Worm (Caenorhabditis elegans) whole organism, L1 larva: Measurements from ENCODE around the gene fbl-1.

Source experiments
- C16A3.4 ChIP-seq: fragments of 150-350 bp; optimal IDR thresholded peaks from 2 replicates; lab custom pipeline; 2014; ENCODE audit warnings: missing biosample characterization, missing genetic modification characterization
- C34B4.2 ChIP-seq: sonication (generic microtip); optimal IDR thresholded peaks from 2 replicates; lab custom pipeline; 2017; ENCODE audit warnings: mild to moderate bottlenecking, missing genetic modification characterization, missing compliant biosample characterization
- F16B12.6 ChIP-seq: fragments of 150-350 bp; optimal IDR thresholded peaks from 2 replicates; lab custom pipeline; 2014; ENCODE audit warnings: missing biosample characterization, missing genetic modification characterization
- alr-1 ChIP-seq: fragments of 200-800 bp; sonication (Bioruptor generic); optimal IDR thresholded peaks from 2 replicates; lab custom pipeline; 2018; ENCODE audit warnings: borderline replicate concordance, mild to moderate bottlenecking, missing genetic modification characterization, missing compliant biosample characterization
- aly-2 ChIP-seq: fragments of 150-350 bp; optimal IDR thresholded peaks from 2 replicates; lab custom pipeline; 2014; ENCODE audit warnings: missing biosample characterization, missing genetic modification characterization
- ama-1 ChIP-seq: fragments of 150-350 bp; optimal IDR thresholded peaks from 2 replicates; lab custom pipeline; 2014
- ceh-63 ChIP-seq: fragments of 200-800 bp; sonication (Bioruptor generic); optimal IDR thresholded peaks from 2 replicates; lab custom pipeline; 2018; ENCODE audit warnings: mild to moderate bottlenecking, missing genetic modification characterization, missing compliant biosample characterization
- ceh-8 ChIP-seq: fragments of 200-800 bp; sonication (Bioruptor generic); optimal IDR thresholded peaks from 2 replicates; lab custom pipeline; 2018; ENCODE audit warnings: mild to moderate bottlenecking, missing genetic modification characterization, moderate library complexity, missing compliant biosample characterization
- ces-1 ChIP-seq: fragments of 150-350 bp; optimal IDR thresholded peaks from 2 replicates; lab custom pipeline; 2014; ENCODE audit warnings: missing biosample characterization, missing genetic modification reagents, missing genetic modification characterization
- dsc-1 ChIP-seq: sonication (generic microtip); optimal IDR thresholded peaks from 2 replicates; lab custom pipeline; 2016; ENCODE audit warnings: mild to moderate bottlenecking, missing genetic modification characterization, missing compliant biosample characterization
- efl-3 ChIP-seq: fragments of 200-800 bp; sonication (Bioruptor generic); optimal IDR thresholded peaks from 2 replicates; lab custom pipeline; 2018; ENCODE audit warnings: mild to moderate bottlenecking, missing genetic modification characterization, missing compliant biosample characterization
- egl-13 ChIP-seq: sonication (generic microtip); optimal IDR thresholded peaks from 2 replicates; lab custom pipeline; 2016; ENCODE audit warnings: missing genotype, missing genetic modification reagents, missing genetic modification characterization, missing compliant biosample characterization
- egl-27 ChIP-seq, 2 experiments: fragments of 150-350 bp in 1 of 2; sonication (generic microtip); optimal IDR thresholded peaks; 3 replicates each; lab custom pipeline; 2017 to 2018; ENCODE audit warnings: missing biosample characterization in 2 of 2, missing genetic modification characterization in 2 of 2, missing genetic modification reagents in 2 of 2
- elt-3 ChIP-seq, 6 experiments: fragments of 150-350 bp in 1 of 6; sonication (generic microtip); optimal IDR thresholded peaks; 2 replicates each; lab custom pipeline; 2017 to 2018; ENCODE audit warnings: missing biosample characterization in 6 of 6, missing genetic modification characterization in 6 of 6, inconsistent platforms in 1 of 6
- ets-5 ChIP-seq: fragments of 200-800 bp; sonication (Bioruptor generic); IDR thresholded peaks from 2 replicates; pipeline ENCODE4 v1.3.6; 2022; ENCODE audit warnings: missing genetic modification characterization, missing compliant biosample characterization
- fkh-10 ChIP-seq: sonication (generic microtip); optimal IDR thresholded peaks from 2 replicates; lab custom pipeline; 2017; ENCODE audit warnings: missing biosample characterization, missing genetic modification reagents, missing genetic modification characterization
- fkh-8 ChIP-seq: sonication (generic microtip); optimal IDR thresholded peaks from 2 replicates; lab custom pipeline; 2016; ENCODE audit warnings: mild to moderate bottlenecking, missing genetic modification characterization, missing compliant biosample characterization
- fos-1 ChIP-seq: fragments of 150-350 bp; optimal IDR thresholded peaks from 2 replicates; lab custom pipeline; 2014; ENCODE audit warnings: missing biosample characterization, missing genetic modification characterization
- hlh-17 ChIP-seq: fragments of 200-800 bp; sonication (Bioruptor generic); optimal IDR thresholded peaks from 2 replicates; lab custom pipeline; 2018; ENCODE audit warnings: missing genetic modification characterization, mild to moderate bottlenecking, missing compliant biosample characterization, moderate library complexity, borderline replicate concordance
- hlh-4 ChIP-seq: sonication (generic microtip); optimal IDR thresholded peaks from 2 replicates; lab custom pipeline; 2016; ENCODE audit warnings: mild to moderate bottlenecking, missing genetic modification characterization, missing compliant biosample characterization
- hpl-2 ChIP-seq: fragments of 150-350 bp; optimal IDR thresholded peaks from 2 replicates; lab custom pipeline; 2014; ENCODE audit warnings: missing biosample characterization, missing genetic modification reagents, missing genetic modification characterization
- irx-1 ChIP-seq: sonication (generic microtip); optimal IDR thresholded peaks from 2 replicates; lab custom pipeline; 2016; ENCODE audit warnings: missing genetic modification characterization, missing compliant biosample characterization
- jun-1 ChIP-seq: fragments of 150-350 bp; optimal IDR thresholded peaks from 2 replicates; lab custom pipeline; 2014; ENCODE audit warnings: missing biosample characterization, missing genetic modification reagents, missing genetic modification characterization
- lin-13 ChIP-seq: fragments of 150-350 bp; optimal IDR thresholded peaks from 2 replicates; lab custom pipeline; 2014; ENCODE audit warnings: missing biosample characterization, missing genetic modification reagents, missing genetic modification characterization
- lin-14 ChIP-seq: fragments of 200-800 bp; sonication (Bioruptor generic); optimal IDR thresholded peaks from 2 replicates; lab custom pipeline; 2018; ENCODE audit warnings: mild to moderate bottlenecking, missing genetic modification characterization, moderate library complexity, missing compliant biosample characterization
- lin-15B ChIP-seq: fragments of 150-350 bp; sonication (generic microtip); optimal IDR thresholded peaks from 3 replicates; lab custom pipeline; 2014; ENCODE audit warnings: missing biosample characterization, missing genetic modification characterization
- lin-35 ChIP-seq, 2 experiments: fragments of 150-350 bp; optimal IDR thresholded peaks; 2 replicates each; lab custom pipeline; 2014; ENCODE audit warnings: missing biosample characterization in 2 of 2, missing genetic modification characterization in 2 of 2, missing genetic modification reagents in 2 of 2
- mef-2 ChIP-seq: fragments of 150-350 bp; optimal IDR thresholded peaks from 2 replicates; lab custom pipeline; 2014; ENCODE audit warnings: missing biosample characterization, missing genetic modification characterization
- nhr-12 ChIP-seq: sonication (generic microtip); optimal IDR thresholded peaks from 2 replicates; lab custom pipeline; 2017; ENCODE audit warnings: missing biosample characterization, missing genetic modification characterization
- nhr-19 ChIP-seq: fragments of 200-800 bp; sonication (Bioruptor generic); conservative IDR thresholded peaks from 2 replicates; pipeline ENCODE4 v1.3.6; 2022; ENCODE audit warnings: missing genetic modification characterization, missing compliant biosample characterization
- nhr-237 ChIP-seq: fragments of 150-350 bp; optimal IDR thresholded peaks from 2 replicates; lab custom pipeline; 2014; ENCODE audit warnings: missing biosample characterization, missing genetic modification characterization
- nhr-28 ChIP-seq: fragments of 150-350 bp; optimal IDR thresholded peaks from 2 replicates; lab custom pipeline; 2014; ENCODE audit warnings: missing biosample characterization, missing genetic modification characterization
- nhr-47 ChIP-seq: sonication (generic microtip); optimal IDR thresholded peaks from 2 replicates; lab custom pipeline; 2016; ENCODE audit warnings: mild to moderate bottlenecking, missing genetic modification characterization, moderate library complexity, missing compliant biosample characterization
- nhr-76 ChIP-seq: sonication (generic microtip); optimal IDR thresholded peaks from 2 replicates; lab custom pipeline; 2017; ENCODE audit warnings: missing biosample characterization, missing genetic modification characterization
- nhr-77 ChIP-seq: fragments of 150-350 bp; optimal IDR thresholded peaks from 2 replicates; lab custom pipeline; 2014; ENCODE audit warnings: missing biosample characterization, missing genetic modification characterization
- nhr-84 ChIP-seq: sonication (generic microtip); optimal IDR thresholded peaks from 2 replicates; lab custom pipeline; 2017; ENCODE audit warnings: missing biosample characterization, missing genetic modification characterization
- nhr-85 ChIP-seq: sonication (generic microtip); peaks from one replicate; lab custom pipeline; 2016; ENCODE audit warnings: missing genetic modification characterization, inconsistent platforms, missing compliant biosample characterization
- nhr-90 ChIP-seq: sonication (generic microtip); optimal IDR thresholded peaks from 2 replicates; lab custom pipeline; 2016; ENCODE audit warnings: mild to moderate bottlenecking, missing genetic modification characterization, missing compliant biosample characterization; ENCODE audit not compliant: poor library complexity
- pax-3 ChIP-seq: fragments of 200-800 bp; sonication (Bioruptor generic); optimal IDR thresholded peaks from 2 replicates; lab custom pipeline; 2018; ENCODE audit warnings: mild to moderate bottlenecking, missing genetic modification characterization, moderate library complexity, missing compliant biosample characterization
- rnt-1 ChIP-seq: sonication (generic microtip); optimal IDR thresholded peaks from 2 replicates; lab custom pipeline; 2016; ENCODE audit warnings: mild to moderate bottlenecking, missing genetic modification characterization, moderate library complexity, missing compliant biosample characterization
- skn-1 ChIP-seq: fragments of 150-350 bp; optimal IDR thresholded peaks from 2 replicates; lab custom pipeline; 2014; ENCODE audit warnings: missing biosample characterization, missing genetic modification characterization
- snu-23 ChIP-seq: sonication (generic microtip); optimal IDR thresholded peaks from 2 replicates; lab custom pipeline; 2016; ENCODE audit warnings: missing genetic modification characterization, missing compliant biosample characterization
- sox-4 ChIP-seq: sonication (generic microtip); optimal IDR thresholded peaks from 2 replicates; lab custom pipeline; 2016; ENCODE audit warnings: missing genetic modification characterization, missing compliant biosample characterization
- sptf-1 ChIP-seq: fragments of 150-350 bp; optimal IDR thresholded peaks from 2 replicates; lab custom pipeline; 2014; ENCODE audit warnings: missing biosample characterization, missing genetic modification characterization
- swsn-7 ChIP-seq: sonication (generic microtip); optimal IDR thresholded peaks from 2 replicates; lab custom pipeline; 2016; ENCODE audit warnings: missing genetic modification characterization, missing compliant biosample characterization
- tbx-2 ChIP-seq: sonication (generic microtip); optimal IDR thresholded peaks from 2 replicates; lab custom pipeline; 2016; ENCODE audit warnings: missing genetic modification characterization, missing compliant biosample characterization
- tlp-1 ChIP-seq: fragments of 150-350 bp; optimal IDR thresholded peaks from 2 replicates; lab custom pipeline; 2014; ENCODE audit warnings: missing biosample characterization, missing genetic modification characterization
- unc-130 ChIP-seq: fragments of 150-350 bp; optimal IDR thresholded peaks from 2 replicates; lab custom pipeline; 2017; ENCODE audit warnings: missing biosample characterization, missing genetic modification characterization, inconsistent platforms
- unc-30 ChIP-seq: sonication (generic microtip); optimal IDR thresholded peaks from 2 replicates; lab custom pipeline; 2017; ENCODE audit warnings: missing biosample characterization, missing genetic modification characterization
- unc-62 ChIP-seq: fragments of 150-350 bp; optimal IDR thresholded peaks from 2 replicates; lab custom pipeline; 2014; ENCODE audit warnings: missing biosample characterization, missing genetic modification reagents, missing genetic modification characterization
- unc-86 ChIP-seq: sonication (generic microtip); optimal IDR thresholded peaks from 2 replicates; lab custom pipeline; 2016; ENCODE audit warnings: missing genetic modification characterization, missing compliant biosample characterization
- unc-98 ChIP-seq: fragments of 200-800 bp; sonication (Bioruptor generic); IDR thresholded peaks from 2 replicates; pipeline ENCODE4 v1.3.6; 2022; ENCODE audit warnings: missing genetic modification characterization, missing compliant biosample characterization
- vab-15 ChIP-seq: sonication (generic microtip); optimal IDR thresholded peaks from 2 replicates; lab custom pipeline; 2017; ENCODE audit warnings: missing genotype, mild to moderate bottlenecking, missing genetic modification characterization, missing compliant biosample characterization
- zag-1 ChIP-seq: fragments of 150-350 bp; optimal IDR thresholded peaks from 2 replicates; lab custom pipeline; 2014; ENCODE audit warnings: missing biosample characterization, missing genetic modification characterization
- ztf-11 ChIP-seq, 2 experiments: sonication (generic microtip); optimal IDR thresholded peaks; 2 replicates each; lab custom pipeline; 2016 to 2017; ENCODE audit warnings: missing genetic modification characterization in 2 of 2, missing biosample characterization in 1 of 2, missing compliant biosample characterization in 1 of 2

fbl-1 gene

DNA sequence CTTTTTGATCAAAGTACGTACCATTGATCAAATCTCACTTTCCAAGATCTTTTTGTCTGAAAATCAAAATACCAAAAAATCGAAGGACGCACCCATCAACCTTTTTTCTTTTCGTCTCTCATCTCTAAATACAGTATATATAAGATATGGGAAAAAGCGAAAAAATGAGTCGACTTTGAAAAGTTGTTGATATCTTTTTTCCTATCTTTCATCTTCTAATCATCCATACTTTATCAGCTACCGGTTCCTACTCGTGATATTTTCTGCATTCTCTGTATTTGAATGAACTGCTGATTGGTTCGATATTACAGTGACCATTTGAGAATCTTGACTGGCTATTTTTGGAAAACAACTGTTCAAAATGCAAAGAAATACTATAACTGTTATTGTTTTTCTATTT is 23.8 kb upstream of the fbl-1 start, which contains the start of gene C33A12.19 (continued):
- no peak for TF ChIP-seq lin-13 (GFP tag; lab: Kevin White, UChicago)
- no peak for TF ChIP-seq ets-5 (GFP tag; lab: Robert Waterston, UW)
- TF ChIP-seq nhr-84 (tag; lab: Kevin White, UChicago) = no peak
- TF ChIP-seq ceh-63 = no peak
- no peak for TF ChIP-seq aly-2 (tag; lab: Kevin White, UChicago)
- no peak for TF ChIP-seq skn-1 (tag; lab: Kevin White, UChicago)
- TF ChIP-seq unc-130 (tag; lab: Kevin White, UChicago) = no peak
- TF ChIP-seq unc-62 = no peak
- no peak for TF ChIP-seq alr-1 (tag; lab: Kevin White, UChicago)
- TF ChIP-seq nhr-237 (tag; lab: Kevin White, UChicago) = no peak
- TF ChIP-seq lin-35 (GFP tag; optimal IDR thresholded peaks at IDR 0.05; lab: Kevin White, UChicago) = peak in 1 of 2 experiments; percentile 50
- TF ChIP-seq ztf-11 (tag; optimal IDR thresholded peaks at IDR 0.05; lab: Kevin White, UChicago) = no peak
- TF ChIP-seq irx-1 (tag; lab: Kevin White, UChicago) = no peak
- no peak for TF ChIP-seq fos-1
- peak; percentile 3 for TF ChIP-seq C16A3.4
- peak; percentile 68 for TF ChIP-seq lin-14 (GFP tag; lab: Kevin White, UChicago)
- TF ChIP-seq efl-3 (GFP tag; lab: Kevin White, UChicago) = no peak
- no peak for TF ChIP-seq nhr-12 (tag; lab: Kevin White, UChicago)
- TF ChIP-seq unc-86 (tag; lab: Kevin White, UChicago) = no peak
- no peak for TF ChIP-seq F16B12.6
- no peak for TF ChIP-seq ces-1
- TF ChIP-seq egl-27 (tag; optimal IDR thresholded peaks at IDR 0.05; lab: Kevin White, UChicago) = no peak
- TF ChIP-seq C34B4.2 (tag; lab: Kevin White, UChicago) = no peak
- no peak for TF ChIP-seq hpl-2 (GFP tag; lab: Kevin White, UChicago)
- no peak for TF ChIP-seq nhr-47 (tag; lab: Kevin White, UChicago)
- TF ChIP-seq sptf-1 = no peak
- TF ChIP-seq nhr-28 (tag; lab: Kevin White, UChicago) = no peak
- no peak for TF ChIP-seq fkh-8 (tag; lab: Kevin White, UChicago)
- no peak for TF ChIP-seq ceh-8 (GFP tag; lab: Kevin White, UChicago)
- TF ChIP-seq nhr-85 = peak; percentile 83
- no peak for TF ChIP-seq pax-3 (tag; lab: Kevin White, UChicago)
- peak in 5 of 6 experiments; percentile 38 to 75 (median 62) for TF ChIP-seq elt-3 (tag; optimal IDR thresholded peaks at IDR 0.05; lab: Kevin White, UChicago)
- no peak for TF ChIP-seq lin-15B (tag; lab: Kevin White, UChicago)
- no peak for TF ChIP-seq fkh-10 (GFP tag; lab: Kevin White, UChicago)
- no peak for TF ChIP-seq hlh-17 (GFP tag; lab: Kevin White, UChicago)
- TF ChIP-seq swsn-7 = no peak
- TF ChIP-seq tbx-2 (tag; lab: Kevin White, UChicago) = peak; percentile 28
- no peak for TF ChIP-seq tlp-1 (tag; lab: Kevin White, UChicago)
- no peak for TF ChIP-seq rnt-1
- peak; percentile 41 for TF ChIP-seq nhr-19 (GFP tag; lab: Robert Waterston, UW)
- TF ChIP-seq nhr-90 (tag; lab: Kevin White, UChicago) = peak; percentile 49
- TF ChIP-seq unc-98 (GFP tag; lab: Robert Waterston, UW) = no peak
- no peak for TF ChIP-seq nhr-76 (tag; lab: Kevin White, UChicago)
- no peak for TF ChIP-seq egl-13 (tag; lab: Kevin White, UChicago)
- TF ChIP-seq nhr-77 = no peak
- TF ChIP-seq ama-1 (lab: Kevin White, UChicago) = no peak
- no peak for TF ChIP-seq unc-30 (tag; lab: Kevin White, UChicago)
- no peak for TF ChIP-seq mef-2 (tag; lab: Kevin White, UChicago)
- no peak for TF ChIP-seq dsc-1 (tag; lab: Kevin White, UChicago)
- no peak for TF ChIP-seq zag-1 (tag; lab: Kevin White, UChicago)
- no peak for TF ChIP-seq jun-1 (tag; lab: Kevin White, UChicago)
- TF ChIP-seq hlh-4 (tag; lab: Kevin White, UChicago) = no peak
- no peak for TF ChIP-seq vab-15 (tag; lab: Kevin White, UChicago)
- TF ChIP-seq snu-23 (GFP tag; lab: Kevin White, UChicago) = peak; percentile 46
- TF ChIP-seq sox-4 = no peak
